Worm (Caenorhabditis elegans) whole organism, midembryonic: Measurements from ENCODE around the gene F13A2.2.

Experiments used
- T22C8.4 ChIP-seq: fragments of 200-800 bp; sonication (Bioruptor generic); IDR thresholded peaks from 2 replicates; pipeline ENCODE4 v1.3.6; 2022; ENCODE audit warnings: missing genetic modification characterization, missing compliant biosample characterization
- cog-1 ChIP-seq: sonication (generic microtip); optimal IDR thresholded peaks from 2 replicates; lab custom pipeline; 2016; ENCODE audit warnings: missing genetic modification characterization, missing compliant biosample characterization
- flt-1 ChIP-seq: fragments of 200-800 bp; sonication (Bioruptor generic); IDR thresholded peaks from 2 replicates; pipeline ENCODE4 v1.3.6; 2022; ENCODE audit warnings: missing genetic modification characterization, missing compliant biosample characterization
- klf-2 ChIP-seq: fragments of 200-800 bp; sonication (Bioruptor generic); conservative IDR thresholded peaks from 2 replicates; pipeline ENCODE4 v1.3.6; 2022; ENCODE audit warnings: missing genetic modification reagents, missing genetic modification characterization, missing compliant biosample characterization
- med-1 ChIP-seq: sonication (generic microtip); optimal IDR thresholded peaks from 2 replicates; lab custom pipeline; 2017; ENCODE audit warnings: missing genetic modification characterization, mild to moderate bottlenecking, missing compliant biosample characterization, antibody characterized with exemption, missing genetic modification reagents; ENCODE audit not compliant: insufficient read depth
- ref-1 ChIP-seq: fragments of 200-800 bp; sonication (Bioruptor generic); conservative IDR thresholded peaks from 2 replicates; pipeline ENCODE4 v1.3.6; 2022; ENCODE audit warnings: missing genetic modification reagents, missing genetic modification characterization, missing compliant biosample characterization
- tab-1 ChIP-seq: fragments of 200-800 bp; sonication (Bioruptor generic); IDR thresholded peaks from 2 replicates; pipeline ENCODE4 v1.3.6; 2022; ENCODE audit warnings: missing genetic modification characterization, missing compliant biosample characterization
- ztf-23 ChIP-seq: fragments of 200-800 bp; sonication (Bioruptor generic); IDR thresholded peaks from 2 replicates; pipeline ENCODE4 v1.3.6; 2022; ENCODE audit warnings: missing genetic modification reagents, missing genetic modification characterization, missing compliant biosample characterization
- ztf-29 ChIP-seq: fragments of 200-800 bp; sonication (Bioruptor generic); IDR thresholded peaks from 2 replicates; pipeline ENCODE4 v1.3.6; 2022; ENCODE audit warnings: missing genetic modification reagents, missing genetic modification characterization, missing compliant biosample characterization

Gene F13A2.2

ce11 chrV:4373656-4374055 lies 10.7 kb downstream of the F13A2.2 start:
- TF ChIP-seq cog-1 (tag; lab: Kevin White, UChicago), result no peak
- no peak for TF ChIP-seq tab-1 (GFP tag; lab: Robert Waterston, UW)
- no peak for TF ChIP-seq med-1 (GFP tag; lab: Kevin White, UChicago)

ce11 chrV:4372986-4373385 lies 11.4 kb downstream of the F13A2.2 start:
- TF ChIP-seq klf-2 (GFP tag; lab: Robert Waterston, UW), result no peak
- TF ChIP-seq cog-1 (tag; lab: Kevin White, UChicago), result no peak
- no peak for TF ChIP-seq med-1 (GFP tag; lab: Kevin White, UChicago)
- no peak for TF ChIP-seq ztf-29 (GFP tag; lab: Robert Waterston, UW)
- no peak for TF ChIP-seq flt-1 (GFP tag; lab: Robert Waterston, UW)
- no peak for TF ChIP-seq T22C8.4
- no peak for TF ChIP-seq tab-1 (GFP tag; lab: Robert Waterston, UW)
- no peak for TF ChIP-seq ref-1 (GFP tag; lab: Robert Waterston, UW)
- TF ChIP-seq ztf-23 (GFP tag; lab: Robert Waterston, UW), result no peak

- no peak for TF ChIP-seq ztf-29 (GFP tag; lab: Robert Waterston, UW)
- no peak for TF ChIP-seq klf-2 (GFP tag; lab: Robert Waterston, UW)
- no peak for TF ChIP-seq med-1 (GFP tag; lab: Kevin White, UChicago)
- TF ChIP-seq cog-1 (tag; lab: Kevin White, UChicago), result no peak
- TF ChIP-seq ref-1 (GFP tag; lab: Robert Waterston, UW), result no peak
- TF ChIP-seq tab-1 (GFP tag; lab: Robert Waterston, UW), result no peak
- no peak for TF ChIP-seq ztf-23 (GFP tag; lab: Robert Waterston, UW)
- no peak for TF ChIP-seq T22C8.4
- TF ChIP-seq flt-1 (GFP tag; lab: Robert Waterston, UW), result no peak
Measured at ce11 chrV:4371309-4371933, 13.0 kb downstream of the F13A2.2 start, which contains the start of the genes gmpr-1 and fipp-1. Gene gmpr-1, minus strand, starts transcription at chrV:4371383. Gene fipp-1, plus strand, starts transcription at chrV:4371807.

- TF ChIP-seq cog-1 (tag; lab: Kevin White, UChicago), result no peak
- TF ChIP-seq ztf-23 (GFP tag; lab: Robert Waterston, UW), result no peak
- TF ChIP-seq med-1 (GFP tag; lab: Kevin White, UChicago), result no peak
Measured at ce11 chrV:4370515-4370914, 13.9 kb downstream of the F13A2.2 start.

- TF ChIP-seq cog-1 (tag; lab: Kevin White, UChicago), result no peak
- no peak for TF ChIP-seq flt-1 (GFP tag; lab: Robert Waterston, UW)
- no peak for TF ChIP-seq ztf-23 (GFP tag; lab: Robert Waterston, UW)
- TF ChIP-seq tab-1 (GFP tag; lab: Robert Waterston, UW), result no peak
- TF ChIP-seq klf-2 (GFP tag; lab: Robert Waterston, UW), result no peak
- no peak for TF ChIP-seq ref-1 (GFP tag; lab: Robert Waterston, UW)
- TF ChIP-seq T22C8.4, result no peak
- no peak for TF ChIP-seq med-1 (GFP tag; lab: Kevin White, UChicago)
- TF ChIP-seq ztf-29 (GFP tag; lab: Robert Waterston, UW), result no peak
Measured at ce11 chrV:4366440-4366839, 17.9 kb downstream of the F13A2.2 start, which contains the start of gene F32D1.11. Gene F32D1.11, minus strand, starts transcription at chrV:4366540.

DNA sequence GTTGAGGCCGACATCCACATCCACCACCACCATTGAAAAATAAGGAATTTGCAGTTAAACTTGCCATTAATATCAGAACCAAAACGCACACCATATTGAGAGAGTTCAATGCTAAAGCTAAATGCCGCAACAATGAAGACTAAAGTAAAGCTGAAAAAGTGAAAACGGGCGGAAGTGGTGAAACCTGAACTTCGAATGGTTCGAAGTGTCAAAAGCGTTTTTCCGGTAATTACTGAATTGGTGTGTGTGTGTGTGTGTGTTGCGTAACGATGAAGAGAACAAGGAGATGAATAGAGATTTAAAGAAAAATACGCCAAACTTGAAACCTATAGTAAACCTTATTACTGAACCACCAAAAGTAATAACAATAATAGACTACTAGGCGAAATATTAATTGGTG lies 19.9 kb downstream of the F13A2.2 start, which contains the start of gene grl-13:
TSS of gene grl-13 (minus strand) at position 101 of the 400 bp plus-strand sequence.
- TF ChIP-seq ztf-23 (GFP tag; lab: Robert Waterston, UW), result no peak
- TF ChIP-seq med-1 (GFP tag; lab: Kevin White, UChicago), result no peak
- TF ChIP-seq cog-1 (tag; lab: Kevin White, UChicago), result no peak
- TF ChIP-seq tab-1 (GFP tag; lab: Robert Waterston, UW), result no peak
- TF ChIP-seq T22C8.4, result no peak
- no peak for TF ChIP-seq ref-1 (GFP tag; lab: Robert Waterston, UW)
- TF ChIP-seq flt-1 (GFP tag; lab: Robert Waterston, UW), result no peak
- no peak for TF ChIP-seq klf-2 (GFP tag; lab: Robert Waterston, UW)
- no peak for TF ChIP-seq ztf-29 (GFP tag; lab: Robert Waterston, UW)

- no peak for TF ChIP-seq flt-1 (GFP tag; lab: Robert Waterston, UW)
- TF ChIP-seq ztf-23 (GFP tag; lab: Robert Waterston, UW), result no peak
- TF ChIP-seq med-1 (GFP tag; lab: Kevin White, UChicago), result no peak
- no peak for TF ChIP-seq ztf-29 (GFP tag; lab: Robert Waterston, UW)
- TF ChIP-seq T22C8.4, result no peak
- no peak for TF ChIP-seq cog-1 (tag; lab: Kevin White, UChicago)
- TF ChIP-seq ref-1 (GFP tag; lab: Robert Waterston, UW), result no peak
- TF ChIP-seq tab-1 (GFP tag; lab: Robert Waterston, UW), result no peak
- TF ChIP-seq klf-2 (GFP tag; lab: Robert Waterston, UW), result no peak
Measured at ce11 chrV:4361505-4361904, 22.9 kb downstream of the F13A2.2 start, which contains the start of gene F32D1.3. Gene F32D1.3, minus strand, starts transcription at chrV:4361569.

DNA sequence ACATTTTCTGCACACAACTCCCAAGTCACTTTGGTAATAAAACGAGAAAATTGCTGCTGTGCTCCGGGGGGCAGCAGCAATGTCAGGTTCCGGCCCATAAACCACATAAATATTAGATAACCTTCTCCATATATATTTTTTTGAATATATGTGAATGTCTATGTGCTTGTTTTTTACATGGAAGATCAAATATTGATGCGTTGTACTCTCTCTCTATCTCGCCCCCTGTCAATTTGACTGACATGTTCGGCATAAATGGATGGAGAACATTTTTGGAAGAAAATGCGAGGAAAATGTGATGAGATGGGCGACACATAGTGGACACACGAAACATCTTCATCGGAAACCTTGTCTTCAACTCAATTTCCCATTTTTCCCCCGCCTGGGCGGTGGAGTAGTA lies 24.4 kb downstream of the F13A2.2 start:
- TF ChIP-seq T22C8.4, result no peak
- TF ChIP-seq ref-1 (GFP tag; lab: Robert Waterston, UW), result no peak
- no peak for TF ChIP-seq ztf-23 (GFP tag; lab: Robert Waterston, UW)
- no peak for TF ChIP-seq ztf-29 (GFP tag; lab: Robert Waterston, UW)
- no peak for TF ChIP-seq flt-1 (GFP tag; lab: Robert Waterston, UW)
- TF ChIP-seq klf-2 (GFP tag; lab: Robert Waterston, UW), result no peak
- no peak for TF ChIP-seq cog-1 (tag; lab: Kevin White, UChicago)
- no peak for TF ChIP-seq tab-1 (GFP tag; lab: Robert Waterston, UW)
- TF ChIP-seq med-1 (GFP tag; lab: Kevin White, UChicago), result no peak

- TF ChIP-seq ztf-29 (GFP tag; lab: Robert Waterston, UW), result no peak
- no peak for TF ChIP-seq cog-1 (tag; lab: Kevin White, UChicago)
- no peak for TF ChIP-seq klf-2 (GFP tag; lab: Robert Waterston, UW)
- TF ChIP-seq ref-1 (GFP tag; lab: Robert Waterston, UW), result no peak
- no peak for TF ChIP-seq flt-1 (GFP tag; lab: Robert Waterston, UW)
- no peak for TF ChIP-seq tab-1 (GFP tag; lab: Robert Waterston, UW)
- no peak for TF ChIP-seq ztf-23 (GFP tag; lab: Robert Waterston, UW)
- no peak for TF ChIP-seq med-1 (GFP tag; lab: Kevin White, UChicago)
- no peak for TF ChIP-seq T22C8.4
Measured at ce11 chrV:4359127-4359526, 25.3 kb downstream of the F13A2.2 start.
